Worm (Caenorhabditis elegans) whole organism, L1 larva: ENCODE data around the gene F59A1.12.
A peak's percentile ranks its signal among the peaks of the same experiment; 100 is the strongest.

ENCODE experiments used
- C34B4.2 ChIP-seq: sonication (generic microtip); optimal IDR thresholded peaks from 2 replicates; lab custom pipeline; 2017; ENCODE audit warnings: mild to moderate bottlenecking, missing genetic modification characterization, missing compliant biosample characterization
- Y116A8C.19 ChIP-seq: sonication (generic microtip); optimal IDR thresholded peaks from 2 replicates; lab custom pipeline; 2016; ENCODE audit warnings: missing compliant biosample characterization, missing genetic modification characterization, borderline replicate concordance
- ama-1 ChIP-seq: fragments of 150-350 bp; optimal IDR thresholded peaks from 2 replicates; lab custom pipeline; 2014
- ceh-82 ChIP-seq, 3 experiments: fragments of 150-350 bp in 1 of 3; sonication (generic microtip) in 2 of 3; optimal IDR thresholded peaks; 2 replicates each; lab custom pipeline; 2014 to 2017; ENCODE audit warnings: missing biosample characterization in 3 of 3, missing genetic modification characterization in 3 of 3
- ceh-88 ChIP-seq: fragments of 200-800 bp; sonication (Bioruptor generic); IDR thresholded peaks from 2 replicates; pipeline ENCODE4 v1.3.6; 2022; ENCODE audit warnings: missing genetic modification characterization, missing compliant biosample characterization
- dpl-1 ChIP-seq, 3 experiments: fragments of 150-350 bp in 2 of 3; sonication (generic microtip) in 1 of 3; optimal IDR thresholded peaks; 2 replicates each; lab custom pipeline; 2014 to 2017; ENCODE audit warnings: missing biosample characterization in 3 of 3, missing genetic modification characterization in 3 of 3, missing genetic modification reagents in 3 of 3
- efl-1 ChIP-seq, 4 experiments: fragments of 150-350 bp; optimal IDR thresholded peaks in 3 of 4; peaks in 1 of 4; 1 replicate in 1 of 4; 2 replicates in 3 of 4; lab custom pipeline; 2014; ENCODE audit warnings: missing biosample characterization in 2 of 4, missing genetic modification characterization in 2 of 4, missing genetic modification reagents in 2 of 4
- efl-3 ChIP-seq: fragments of 200-800 bp; sonication (Bioruptor generic); optimal IDR thresholded peaks from 2 replicates; lab custom pipeline; 2018; ENCODE audit warnings: mild to moderate bottlenecking, missing genetic modification characterization, missing compliant biosample characterization
- egl-27 ChIP-seq, 2 experiments: fragments of 150-350 bp in 1 of 2; sonication (generic microtip); optimal IDR thresholded peaks; 3 replicates each; lab custom pipeline; 2017 to 2018; ENCODE audit warnings: missing biosample characterization in 2 of 2, missing genetic modification characterization in 2 of 2, missing genetic modification reagents in 2 of 2
- elt-2 ChIP-seq: sonication (generic microtip); optimal IDR thresholded peaks from 2 replicates; lab custom pipeline; 2016; ENCODE audit warnings: missing genetic modification characterization, mild to moderate bottlenecking, inconsistent platforms, missing compliant biosample characterization, missing genetic modification reagents
- elt-3 ChIP-seq, 6 experiments: fragments of 150-350 bp in 1 of 6; sonication (generic microtip); optimal IDR thresholded peaks; 2 replicates each; lab custom pipeline; 2017 to 2018; ENCODE audit warnings: missing biosample characterization in 6 of 6, missing genetic modification characterization in 6 of 6, inconsistent platforms in 1 of 6
- ets-5 ChIP-seq: fragments of 200-800 bp; sonication (Bioruptor generic); IDR thresholded peaks from 2 replicates; pipeline ENCODE4 v1.3.6; 2022; ENCODE audit warnings: missing genetic modification characterization, missing compliant biosample characterization
- fkh-4 ChIP-seq: sonication (generic microtip); optimal IDR thresholded peaks from 2 replicates; lab custom pipeline; 2016; ENCODE audit warnings: missing compliant biosample characterization, missing genetic modification characterization, borderline replicate concordance
- fkh-8 ChIP-seq: sonication (generic microtip); optimal IDR thresholded peaks from 2 replicates; lab custom pipeline; 2016; ENCODE audit warnings: mild to moderate bottlenecking, missing genetic modification characterization, missing compliant biosample characterization
- irx-1 ChIP-seq: sonication (generic microtip); optimal IDR thresholded peaks from 2 replicates; lab custom pipeline; 2016; ENCODE audit warnings: missing genetic modification characterization, missing compliant biosample characterization
- jun-1 ChIP-seq: fragments of 150-350 bp; optimal IDR thresholded peaks from 2 replicates; lab custom pipeline; 2014; ENCODE audit warnings: missing biosample characterization, missing genetic modification reagents, missing genetic modification characterization
- lin-13 ChIP-seq: fragments of 150-350 bp; optimal IDR thresholded peaks from 2 replicates; lab custom pipeline; 2014; ENCODE audit warnings: missing biosample characterization, missing genetic modification reagents, missing genetic modification characterization
- lin-14 ChIP-seq: fragments of 200-800 bp; sonication (Bioruptor generic); optimal IDR thresholded peaks from 2 replicates; lab custom pipeline; 2018; ENCODE audit warnings: mild to moderate bottlenecking, missing genetic modification characterization, moderate library complexity, missing compliant biosample characterization
- lin-35 ChIP-seq, 2 experiments: fragments of 150-350 bp; optimal IDR thresholded peaks; 2 replicates each; lab custom pipeline; 2014; ENCODE audit warnings: missing biosample characterization in 2 of 2, missing genetic modification characterization in 2 of 2, missing genetic modification reagents in 2 of 2
- lir-3 ChIP-seq: sonication (generic microtip); optimal IDR thresholded peaks from 2 replicates; lab custom pipeline; 2016; ENCODE audit warnings: mild to moderate bottlenecking, missing genetic modification characterization, moderate library complexity, missing compliant biosample characterization; ENCODE audit not compliant: poor library complexity
- mab-9 ChIP-seq: fragments of 200-800 bp; sonication (Bioruptor generic); IDR thresholded peaks from 2 replicates; pipeline ENCODE4 v1.3.6; 2022; ENCODE audit warnings: missing genetic modification reagents, missing genetic modification characterization, missing compliant biosample characterization
- mdl-1 ChIP-seq, 2 experiments: fragments of 150-350 bp; optimal IDR thresholded peaks; 2 replicates each; lab custom pipeline; 2014 to 2017; ENCODE audit warnings: missing biosample characterization in 2 of 2, missing genetic modification characterization in 2 of 2, inconsistent platforms in 1 of 2
- mef-2 ChIP-seq: fragments of 150-350 bp; optimal IDR thresholded peaks from 2 replicates; lab custom pipeline; 2014; ENCODE audit warnings: missing biosample characterization, missing genetic modification characterization
- mep-1 ChIP-seq: fragments of 150-350 bp; optimal IDR thresholded peaks from 2 replicates; lab custom pipeline; 2014; ENCODE audit warnings: missing biosample characterization, missing genetic modification characterization
- nhr-19 ChIP-seq: fragments of 200-800 bp; sonication (Bioruptor generic); conservative IDR thresholded peaks from 2 replicates; pipeline ENCODE4 v1.3.6; 2022; ENCODE audit warnings: missing genetic modification characterization, missing compliant biosample characterization
- nhr-20 ChIP-seq: sonication (generic microtip); optimal IDR thresholded peaks from 2 replicates; lab custom pipeline; 2016; ENCODE audit warnings: mild to moderate bottlenecking, missing genetic modification characterization, missing compliant biosample characterization
- nhr-237 ChIP-seq: fragments of 150-350 bp; optimal IDR thresholded peaks from 2 replicates; lab custom pipeline; 2014; ENCODE audit warnings: missing biosample characterization, missing genetic modification characterization
- nhr-28 ChIP-seq: fragments of 150-350 bp; optimal IDR thresholded peaks from 2 replicates; lab custom pipeline; 2014; ENCODE audit warnings: missing biosample characterization, missing genetic modification characterization
- nhr-71 ChIP-seq: sonication (generic microtip); optimal IDR thresholded peaks from 2 replicates; lab custom pipeline; 2016; ENCODE audit warnings: mild to moderate bottlenecking, missing genetic modification characterization, moderate library complexity, missing compliant biosample characterization
- nhr-90 ChIP-seq: sonication (generic microtip); optimal IDR thresholded peaks from 2 replicates; lab custom pipeline; 2016; ENCODE audit warnings: mild to moderate bottlenecking, missing genetic modification characterization, missing compliant biosample characterization; ENCODE audit not compliant: poor library complexity
- pqm-1 ChIP-seq: sonication (generic microtip); optimal IDR thresholded peaks from 3 replicates; lab custom pipeline; 2017; ENCODE audit warnings: missing biosample characterization, missing genetic modification characterization
- rnt-1 ChIP-seq: sonication (generic microtip); optimal IDR thresholded peaks from 2 replicates; lab custom pipeline; 2016; ENCODE audit warnings: mild to moderate bottlenecking, missing genetic modification characterization, moderate library complexity, missing compliant biosample characterization
- snpc-4 ChIP-seq: fragments of 150-350 bp; optimal IDR thresholded peaks from 2 replicates; lab custom pipeline; 2014; ENCODE audit warnings: missing biosample characterization, missing genetic modification characterization
- swsn-7 ChIP-seq: sonication (generic microtip); optimal IDR thresholded peaks from 2 replicates; lab custom pipeline; 2016; ENCODE audit warnings: missing genetic modification characterization, missing compliant biosample characterization
- tbx-2 ChIP-seq: sonication (generic microtip); optimal IDR thresholded peaks from 2 replicates; lab custom pipeline; 2016; ENCODE audit warnings: missing genetic modification characterization, missing compliant biosample characterization
- tlp-1 ChIP-seq: fragments of 150-350 bp; optimal IDR thresholded peaks from 2 replicates; lab custom pipeline; 2014; ENCODE audit warnings: missing biosample characterization, missing genetic modification characterization
- unc-130 ChIP-seq: fragments of 150-350 bp; optimal IDR thresholded peaks from 2 replicates; lab custom pipeline; 2017; ENCODE audit warnings: missing biosample characterization, missing genetic modification characterization, inconsistent platforms
- unc-62 ChIP-seq: fragments of 150-350 bp; optimal IDR thresholded peaks from 2 replicates; lab custom pipeline; 2014; ENCODE audit warnings: missing biosample characterization, missing genetic modification reagents, missing genetic modification characterization
- unc-86 ChIP-seq: sonication (generic microtip); optimal IDR thresholded peaks from 2 replicates; lab custom pipeline; 2016; ENCODE audit warnings: missing genetic modification characterization, missing compliant biosample characterization
- xbp-1 ChIP-seq: sonication (generic microtip); optimal IDR thresholded peaks from 2 replicates; lab custom pipeline; 2016; ENCODE audit warnings: missing genetic modification characterization, missing compliant biosample characterization
- zip-4 ChIP-seq: fragments of 200-800 bp; sonication (Bioruptor generic); optimal IDR thresholded peaks from 2 replicates; lab custom pipeline; 2018; ENCODE audit warnings: mild to moderate bottlenecking, missing genetic modification characterization, moderate library complexity, missing compliant biosample characterization

Gene F59A1.12

ce11 chrV:17667676-17668075, at the start of gene F59A1.12:
F59A1.12 (minus strand) TSS chrV:17667776.
- no peak for TF ChIP-seq nhr-28 (tag; lab: Kevin White, UChicago)
- TF ChIP-seq mep-1 (tag; lab: Kevin White, UChicago), result no peak
- TF ChIP-seq nhr-90 (tag; lab: Kevin White, UChicago), result no peak
- TF ChIP-seq irx-1 (tag; lab: Kevin White, UChicago), result no peak
- TF ChIP-seq nhr-20, result no peak
- TF ChIP-seq nhr-237 (tag; lab: Kevin White, UChicago), result no peak
- TF ChIP-seq ceh-88 (GFP tag; lab: Robert Waterston, UW), result no peak
- TF ChIP-seq ets-5, result no peak
- TF ChIP-seq, all 84 proteins: peak for 0

ce11 chrV:17714330-17714729, 46.8 kb upstream of the F59A1.12 start, which contains the start of gene twk-33:
twk-33 (minus strand) TSS chrV:17714377.
- TF ChIP-seq mab-9 (GFP tag; lab: Robert Waterston, UW) (no peak), fkh-4 (tag; lab: Kevin White, UChicago) (no peak), pqm-1 (tag; lab: Kevin White, UChicago) (peak; percentile 95), lir-3 (tag; lab: Kevin White, UChicago) (no peak), elt-3 (tag; optimal IDR thresholded peaks at IDR 0.05; lab: Kevin White, UChicago) (peak in 1 of 6 experiments; percentile 63), fkh-8 (tag; lab: Kevin White, UChicago) (no peak), egl-27 (tag; optimal IDR thresholded peaks at IDR 0.05; lab: Kevin White, UChicago) (no peak), C34B4.2 (tag; lab: Kevin White, UChicago) (no peak), efl-3 (GFP tag; lab: Kevin White, UChicago) (no peak), lin-13 (GFP tag; lab: Kevin White, UChicago) (no peak), unc-86 (tag; lab: Kevin White, UChicago) (no peak), ceh-82 (tag; optimal IDR thresholded peaks at IDR 0.05; lab: Kevin White, UChicago) (no peak), nhr-19 (GFP tag; lab: Robert Waterston, UW) (no peak), nhr-71 (tag; lab: Kevin White, UChicago) (no peak), zip-4 (GFP tag; lab: Kevin White, UChicago) (no peak), elt-2 (tag; lab: Kevin White, UChicago) (peak; percentile 96), tlp-1 (tag; lab: Kevin White, UChicago) (peak; percentile 40), snpc-4 (tag; lab: Kevin White, UChicago) (no peak), ama-1 (lab: Kevin White, UChicago) (no peak), mdl-1 (tag; optimal IDR thresholded peaks at IDR 0.05; lab: Kevin White, UChicago) (no peak), jun-1 (tag; lab: Kevin White, UChicago) (peak; percentile 49), lin-14 (GFP tag; lab: Kevin White, UChicago) (no peak), rnt-1 (no peak)
- TF ChIP-seq, all 84 proteins: peak for 5

ce11 chrV:17712349-17712748, 44.8 kb upstream of the F59A1.12 start:
- TF ChIP-seq unc-130 (tag; lab: Kevin White, UChicago), result no peak
- TF ChIP-seq pqm-1 (tag; lab: Kevin White, UChicago), result no peak
- no peak for TF ChIP-seq mdl-1 (tag; optimal IDR thresholded peaks at IDR 0.05; lab: Kevin White, UChicago)
- TF ChIP-seq unc-62 (GFP tag; lab: Kevin White, UChicago), result no peak
- no peak for TF ChIP-seq Y116A8C.19 (tag; lab: Kevin White, UChicago)
- no peak for TF ChIP-seq nhr-19 (GFP tag; lab: Robert Waterston, UW)
- no peak for TF ChIP-seq egl-27 (tag; optimal IDR thresholded peaks at IDR 0.05; lab: Kevin White, UChicago)
- TF ChIP-seq lin-14 (GFP tag; lab: Kevin White, UChicago), result no peak
- TF ChIP-seq efl-1 (optimal IDR thresholded peaks at IDR 0.05; lab: Kevin White, UChicago), result no peak
- no peak for TF ChIP-seq efl-1 (GFP tag; optimal IDR thresholded peaks at IDR 0.05 in 1 of 2; lab: Kevin White, UChicago)
- TF ChIP-seq xbp-1 (tag; lab: Kevin White, UChicago), result no peak
- TF ChIP-seq elt-3 (tag; optimal IDR thresholded peaks at IDR 0.05; lab: Kevin White, UChicago), result no peak
- no peak for TF ChIP-seq lin-35 (GFP tag; optimal IDR thresholded peaks at IDR 0.05; lab: Kevin White, UChicago)
- TF ChIP-seq zip-4 (GFP tag; lab: Kevin White, UChicago), result no peak
- no peak for TF ChIP-seq mef-2
- no peak for TF ChIP-seq swsn-7 (tag; lab: Kevin White, UChicago)
- no peak for TF ChIP-seq dpl-1 (GFP tag; optimal IDR thresholded peaks at IDR 0.05; lab: Kevin White, UChicago)
- TF ChIP-seq tbx-2 (tag; lab: Kevin White, UChicago), result no peak
- TF ChIP-seq tlp-1 (tag; lab: Kevin White, UChicago), result no peak
- TF ChIP-seq, all 84 proteins: peak for 0
